Worm (Caenorhabditis elegans) whole organism, midembryonic: ENCODE measurements around the gene T07D1.3.

Source experiments
- cog-1 ChIP-seq: sonication (generic microtip); optimal IDR thresholded peaks from 2 replicates; lab custom pipeline; 2016; ENCODE audit warnings: missing genetic modification characterization, missing compliant biosample characterization
- flt-1 ChIP-seq: fragments of 200-800 bp; sonication (Bioruptor generic); IDR thresholded peaks from 2 replicates; pipeline ENCODE4 v1.3.6; 2022; ENCODE audit warnings: missing genetic modification characterization, missing compliant biosample characterization
- med-1 ChIP-seq: sonication (generic microtip); optimal IDR thresholded peaks from 2 replicates; lab custom pipeline; 2017; ENCODE audit warnings: missing genetic modification characterization, mild to moderate bottlenecking, missing compliant biosample characterization, antibody characterized with exemption, missing genetic modification reagents; ENCODE audit not compliant: insufficient read depth
- ref-1 ChIP-seq: fragments of 200-800 bp; sonication (Bioruptor generic); conservative IDR thresholded peaks from 2 replicates; pipeline ENCODE4 v1.3.6; 2022; ENCODE audit warnings: missing genetic modification reagents, missing genetic modification characterization, missing compliant biosample characterization
- tab-1 ChIP-seq: fragments of 200-800 bp; sonication (Bioruptor generic); IDR thresholded peaks from 2 replicates; pipeline ENCODE4 v1.3.6; 2022; ENCODE audit warnings: missing genetic modification characterization, missing compliant biosample characterization
- ztf-23 ChIP-seq: fragments of 200-800 bp; sonication (Bioruptor generic); IDR thresholded peaks from 2 replicates; pipeline ENCODE4 v1.3.6; 2022; ENCODE audit warnings: missing genetic modification reagents, missing genetic modification characterization, missing compliant biosample characterization
- ztf-29 ChIP-seq: fragments of 200-800 bp; sonication (Bioruptor generic); IDR thresholded peaks from 2 replicates; pipeline ENCODE4 v1.3.6; 2022; ENCODE audit warnings: missing genetic modification reagents, missing genetic modification characterization, missing compliant biosample characterization

DNA sequence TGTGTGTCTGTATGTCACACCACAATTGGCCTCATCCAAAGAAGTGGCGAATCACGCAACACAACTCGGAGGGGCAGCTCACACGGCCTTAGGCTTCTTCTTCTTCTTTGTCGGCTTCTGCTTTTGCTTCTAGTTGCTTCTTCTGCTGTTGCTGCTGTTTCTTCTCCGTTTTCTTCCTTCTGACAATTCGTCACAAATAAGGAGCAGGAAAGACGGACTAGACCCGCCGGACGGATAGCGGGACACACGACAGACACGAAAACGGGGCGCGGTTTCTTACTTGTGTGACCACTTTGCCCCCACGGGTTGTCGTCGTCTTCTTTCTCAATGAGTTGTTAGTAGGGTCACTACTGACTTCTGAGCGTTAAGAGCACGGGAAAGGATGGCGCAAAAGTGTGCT, 12.9 kb upstream of the T07D1.3 start:
- TF ChIP-seq ref-1 (GFP tag; lab: Robert Waterston, UW) (no peak), cog-1 (no peak), med-1 (GFP tag; lab: Kevin White, UChicago) (no peak), ztf-29 (GFP tag; lab: Robert Waterston, UW) (no peak), tab-1 (GFP tag; lab: Robert Waterston, UW) (no peak), flt-1 (GFP tag; lab: Robert Waterston, UW) (no peak), ztf-23 (GFP tag; lab: Robert Waterston, UW) (no peak)
